Fruit fly (Drosophila melanogaster): ENCODE data around the gene CG34278.

Gene CG34278

DNA sequence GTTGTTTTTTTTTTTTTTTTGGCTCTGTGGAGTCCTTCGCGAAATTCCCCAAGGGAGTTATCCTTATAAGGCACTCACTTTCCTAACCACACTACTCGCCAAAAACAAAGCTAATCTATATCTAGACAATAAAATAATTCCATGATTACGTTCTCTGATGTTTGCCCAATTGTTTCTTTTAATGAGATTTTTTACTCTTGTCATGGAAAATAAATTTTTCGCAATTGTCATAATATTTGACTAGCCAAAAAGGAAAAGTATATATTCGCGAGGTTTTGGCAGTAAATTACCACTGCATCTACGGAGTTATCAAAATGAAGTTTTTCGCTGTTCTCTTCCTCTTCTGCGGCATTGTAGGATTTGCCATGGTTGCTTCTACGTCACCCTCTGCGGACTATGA, at the start of gene CG34278:
Gene CG34278 (plus strand): TSS at position 301 of the 400 bp plus-strand sequence.
- TF ChIP-seq noc (tag; optimal IDR thresholded peaks at IDR 0.05), result no peak

DNA sequence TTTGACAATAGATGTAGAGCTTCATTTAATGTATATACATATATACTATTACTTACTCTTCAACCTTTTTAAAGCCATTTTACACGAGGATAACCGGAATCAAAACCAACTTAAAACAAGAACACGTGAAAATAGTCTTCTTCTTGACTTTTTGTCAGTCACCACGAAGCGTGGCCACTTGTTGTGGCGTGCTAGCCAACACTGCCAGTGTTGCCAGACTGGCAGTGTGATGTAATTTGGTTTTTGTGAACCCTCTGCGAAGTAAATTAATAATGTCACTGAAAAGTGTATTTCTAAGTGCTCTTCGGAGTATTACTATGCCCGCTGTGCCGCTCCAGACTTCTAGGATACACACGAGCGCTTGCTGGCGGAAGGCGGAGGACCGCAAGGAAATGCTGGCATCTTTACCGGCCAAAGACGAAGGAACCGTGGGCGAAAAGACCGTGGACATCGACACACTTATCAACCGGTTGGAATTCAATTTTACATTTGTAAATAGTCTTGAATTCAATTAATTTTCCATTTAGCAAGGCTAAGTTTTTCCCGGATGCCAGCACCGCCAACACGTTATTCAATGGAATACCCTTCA, 47.6 kb upstream of the CG34278 start, which contains the start of the genes Ns1 and mRpS11:
Gene Ns1 (minus strand): TSS at position 150 of the 589 bp plus-strand sequence.
Gene mRpS11 (plus strand): TSS at position 207 of the 589 bp plus-strand sequence.
- peak; percentile 22 for TF ChIP-seq noc (tag; optimal IDR thresholded peaks at IDR 0.05)

DNA sequence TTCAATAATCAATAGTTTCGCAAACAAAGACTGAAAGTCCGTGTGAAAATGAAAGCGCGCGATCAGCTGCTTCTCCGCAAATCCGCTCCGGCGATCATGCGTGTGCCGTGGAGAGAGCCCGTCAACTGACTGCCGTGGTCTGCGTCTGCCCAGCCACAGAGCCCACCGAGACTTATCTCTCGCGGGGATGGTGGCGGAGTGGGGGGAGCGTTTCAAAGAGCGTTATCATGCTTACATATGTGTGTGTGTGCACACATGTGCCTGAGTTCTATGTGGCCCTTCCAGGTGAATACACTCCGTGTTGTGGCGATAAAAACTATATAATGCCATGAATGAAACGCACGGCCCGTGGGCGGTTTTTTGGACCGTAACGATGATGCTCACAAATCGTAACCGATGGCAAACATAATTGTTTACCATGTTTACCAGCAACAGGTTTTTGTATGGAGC, 42.3 kb upstream of the CG34278 start:
- TF ChIP-seq noc (tag; optimal IDR thresholded peaks at IDR 0.05), result no peak

DNA sequence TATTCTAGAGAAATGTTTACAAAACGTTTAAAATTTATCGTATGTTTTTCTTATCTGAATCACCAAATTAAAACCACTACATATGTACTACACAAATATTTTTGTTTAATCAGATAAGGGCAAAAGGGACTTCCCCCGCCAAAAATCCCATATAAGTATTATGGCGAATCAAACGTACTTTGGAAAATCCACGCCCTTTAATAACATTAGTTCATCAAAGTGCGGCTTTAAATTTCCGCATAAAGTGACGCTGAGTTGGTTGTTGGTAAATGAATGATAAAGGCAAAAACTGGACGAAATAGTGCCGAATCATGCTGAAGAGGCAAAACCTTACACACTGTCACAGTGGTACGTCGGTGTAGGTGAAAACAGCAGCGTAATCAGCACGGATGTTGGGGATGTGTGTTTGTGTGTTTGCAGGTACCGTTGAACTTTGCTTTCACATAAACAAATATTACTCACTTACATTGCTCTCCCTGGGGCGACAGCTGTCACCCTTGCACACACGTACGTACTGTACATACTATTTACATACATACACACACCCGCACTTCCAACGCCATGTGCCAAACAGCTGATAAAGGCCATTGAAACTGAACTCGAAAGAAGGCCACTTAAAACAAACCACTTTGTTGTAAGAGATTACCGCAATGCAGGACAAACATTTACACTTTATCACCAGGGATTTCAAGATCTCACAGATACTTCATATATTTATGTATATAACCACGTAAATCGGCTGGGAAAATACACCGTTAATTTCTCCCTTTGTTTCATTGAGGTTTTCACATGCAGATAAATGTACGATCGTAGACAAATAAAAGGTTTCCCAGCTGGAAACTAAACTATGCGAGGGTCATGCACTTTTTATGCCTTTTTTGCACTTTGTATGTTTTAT, 41.1 kb upstream of the CG34278 start:
- TF ChIP-seq noc (tag; optimal IDR thresholded peaks at IDR 0.05), result no peak

DNA sequence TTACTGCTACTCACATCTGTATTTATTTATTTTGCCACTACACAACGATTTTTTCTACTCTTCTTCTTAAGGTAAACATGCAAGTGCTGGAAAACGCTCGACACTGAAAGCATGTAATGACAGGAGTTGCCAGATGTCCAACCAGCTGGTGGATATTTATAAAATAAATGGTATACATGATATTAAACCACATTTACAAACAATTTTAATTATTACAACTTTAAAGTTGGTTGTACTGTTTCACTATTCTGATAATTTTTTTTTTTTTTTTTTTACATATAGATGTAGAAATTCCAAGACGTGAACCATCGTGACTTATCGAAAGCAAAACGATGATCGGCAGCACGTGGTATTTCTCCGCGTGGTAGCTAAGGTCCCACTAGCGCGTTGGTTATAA, 40.4 kb upstream of the CG34278 start, which contains the start of the genes Keap1 and kuk:
Gene Keap1 (minus strand): TSS at position 87 of the 397 bp plus-strand sequence.
Gene kuk (plus strand): TSS at position 386 of the 397 bp plus-strand sequence.
- TF ChIP-seq noc (tag; optimal IDR thresholded peaks at IDR 0.05), result peak; percentile 38

DNA sequence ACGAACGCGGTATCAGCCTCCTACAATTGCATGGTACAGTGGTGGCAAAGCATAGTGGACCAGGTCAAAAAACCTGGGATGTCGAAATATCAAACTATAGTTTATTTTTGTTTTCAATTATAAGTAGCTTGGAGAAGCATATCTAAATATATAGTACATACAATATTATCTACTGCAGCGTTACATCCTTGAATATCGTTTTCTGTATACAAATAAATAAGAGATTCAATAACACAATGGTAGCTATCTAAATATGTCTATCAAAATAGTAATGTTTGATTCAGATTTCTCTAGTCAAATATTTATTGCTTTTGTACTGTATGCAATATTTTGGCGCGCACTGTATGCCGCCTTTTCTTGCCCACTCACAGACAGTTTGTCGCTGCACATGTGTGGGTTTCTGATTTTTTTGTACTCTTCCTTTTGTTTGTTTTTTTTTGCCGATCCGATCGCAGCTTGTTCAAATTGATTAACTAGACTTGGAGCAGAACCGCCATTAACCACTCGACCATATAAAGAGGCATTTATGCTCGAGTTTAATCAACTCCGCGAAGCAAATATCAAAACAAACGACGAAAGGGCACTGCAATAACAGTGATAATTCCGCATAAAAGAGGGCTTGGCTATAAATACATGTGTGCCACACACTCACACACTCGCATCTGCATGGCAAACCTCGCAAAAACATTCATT, 39.5 kb upstream of the CG34278 start:
- no peak for TF ChIP-seq noc (tag; optimal IDR thresholded peaks at IDR 0.05)

DNA sequence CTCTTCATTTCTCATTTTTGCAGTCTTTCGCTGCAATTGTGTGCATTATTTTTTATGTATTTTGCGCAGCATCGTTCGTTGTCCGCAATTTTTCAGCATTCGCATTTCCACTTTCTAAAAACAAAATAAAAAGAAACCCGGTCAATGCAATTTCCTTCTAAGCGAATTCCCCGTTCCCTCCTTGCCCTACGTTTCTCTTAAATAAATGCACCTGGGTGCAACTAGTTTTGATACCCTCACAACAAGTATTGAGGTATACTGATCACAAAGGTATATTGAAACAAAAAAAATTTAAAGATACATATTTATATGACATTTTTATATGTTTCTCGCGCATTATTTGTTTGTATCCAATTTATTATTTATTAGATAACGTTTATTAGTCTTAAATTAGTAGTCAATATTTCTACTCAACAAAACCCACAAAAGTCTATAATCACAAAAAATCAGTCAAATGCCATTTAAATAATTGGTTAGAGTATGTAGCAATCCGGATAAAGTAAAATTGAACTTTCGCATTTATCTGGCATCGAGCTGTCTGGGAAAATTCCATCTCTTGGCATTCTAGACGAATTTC, 38.8 kb upstream of the CG34278 start:
- no peak for TF ChIP-seq noc (tag; optimal IDR thresholded peaks at IDR 0.05)

DNA sequence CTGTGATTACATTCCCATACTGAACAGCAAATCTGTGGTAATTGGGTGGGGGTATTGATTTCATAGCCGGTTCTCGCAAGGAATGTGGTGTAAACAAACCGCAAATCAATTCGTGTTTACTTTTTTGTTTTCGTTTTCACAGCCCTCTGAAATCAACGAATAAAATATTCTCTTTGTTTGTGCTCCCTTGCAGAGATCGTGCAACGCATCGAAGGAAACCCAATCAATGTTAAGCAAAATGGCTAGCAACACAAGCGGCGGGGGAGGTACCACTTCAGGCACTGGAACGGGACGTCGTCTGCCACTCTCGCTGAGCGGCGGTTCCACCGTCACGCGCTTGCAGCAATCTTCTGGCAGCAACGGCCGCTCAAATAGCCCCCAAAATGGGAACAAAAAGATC, 37.8 kb upstream of the CG34278 start:
- no peak for TF ChIP-seq noc (tag; optimal IDR thresholded peaks at IDR 0.05)

DNA sequence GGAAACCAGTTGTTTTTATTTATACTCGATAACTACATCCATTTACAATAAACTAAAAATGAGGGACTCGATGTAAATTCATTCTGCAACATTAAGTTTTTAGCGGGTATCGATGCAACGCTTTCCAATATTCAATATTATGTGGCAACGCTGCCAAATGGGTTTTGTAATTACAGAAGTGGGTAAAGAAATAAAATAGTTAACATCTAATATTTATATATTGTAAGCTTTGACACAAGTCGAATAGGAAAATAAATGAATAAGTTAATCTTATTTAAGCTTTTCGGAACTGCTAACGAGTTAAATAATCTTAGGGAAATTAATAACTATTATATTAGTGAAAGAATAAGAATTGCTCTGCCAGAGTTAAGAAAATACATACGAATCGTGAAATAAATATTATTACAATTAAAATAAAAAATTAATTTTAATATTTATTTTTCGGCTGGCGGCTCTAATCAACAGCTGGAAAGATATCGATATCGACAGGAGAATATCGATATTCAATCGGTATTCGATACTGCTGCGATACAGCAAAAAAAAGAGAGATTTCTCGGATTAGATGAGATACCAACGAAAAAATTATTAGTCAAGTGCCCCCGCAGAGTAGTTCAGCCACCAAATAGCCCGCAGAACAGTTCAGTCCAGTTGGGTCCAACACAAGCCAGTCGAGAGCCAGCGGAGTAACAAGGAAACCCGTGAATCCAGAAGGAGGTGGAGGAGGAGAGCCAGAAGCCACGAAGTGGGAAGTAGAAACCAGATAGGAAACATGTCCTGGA, 35.0 kb upstream of the CG34278 start, which contains the start of gene GckIII:
Gene GckIII (plus strand): TSS at position 485 of the 779 bp plus-strand sequence.
- TF ChIP-seq noc (tag; optimal IDR thresholded peaks at IDR 0.05), result no peak

DNA sequence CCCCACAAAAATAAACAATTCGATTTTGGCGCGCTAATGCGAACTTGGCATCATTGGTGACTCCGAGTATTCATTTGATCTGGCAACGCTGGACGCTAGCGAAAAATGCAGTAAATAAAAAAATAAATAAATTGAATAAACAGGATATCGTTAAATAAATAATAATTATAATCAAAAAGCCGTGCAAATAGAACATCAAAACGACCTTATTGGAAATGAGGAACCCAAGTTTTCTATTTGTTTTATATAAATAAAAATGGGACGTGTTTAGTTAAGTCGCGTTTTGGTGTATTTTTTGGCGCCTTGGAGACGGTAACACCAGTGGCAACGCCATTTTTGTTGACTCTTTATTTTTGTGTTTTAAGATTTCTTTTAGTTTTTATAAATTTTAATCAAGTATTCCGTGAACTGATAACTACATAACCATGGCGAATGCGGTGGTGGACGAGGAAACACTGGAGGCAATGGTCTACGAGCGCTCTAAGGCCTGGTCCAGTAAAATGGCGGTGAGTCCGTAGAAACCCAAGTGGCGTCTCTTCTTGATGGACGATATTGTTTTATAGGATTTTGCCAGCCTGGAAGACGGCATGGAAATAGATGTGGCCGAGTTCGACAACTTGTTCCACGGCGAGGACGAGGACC, 32.2 kb upstream of the CG34278 start, which contains the start of gene cal1:
Gene cal1 (plus strand): TSS at position 304 of the 642 bp plus-strand sequence.
- TF ChIP-seq noc (tag; optimal IDR thresholded peaks at IDR 0.05), result no peak

DNA sequence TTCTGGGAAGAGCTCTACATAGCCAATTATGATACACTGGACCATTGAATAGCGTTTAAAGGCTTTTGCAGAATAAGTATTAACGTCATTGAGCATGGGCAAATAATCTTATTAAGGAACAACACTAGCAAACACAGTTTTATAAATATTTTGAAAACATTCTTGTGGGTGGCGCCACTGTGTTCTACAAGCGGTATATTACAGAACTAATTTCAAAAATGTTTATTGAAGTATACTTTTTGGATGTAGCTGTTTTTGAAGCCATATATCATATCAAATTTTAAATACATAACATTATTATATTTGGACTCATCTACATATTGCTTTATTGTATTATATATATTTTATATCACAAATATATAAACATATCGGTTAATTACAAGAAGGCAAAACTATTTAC, 11.4 kb upstream of the CG34278 start:
- TF ChIP-seq noc (tag; optimal IDR thresholded peaks at IDR 0.05), result no peak

DNA sequence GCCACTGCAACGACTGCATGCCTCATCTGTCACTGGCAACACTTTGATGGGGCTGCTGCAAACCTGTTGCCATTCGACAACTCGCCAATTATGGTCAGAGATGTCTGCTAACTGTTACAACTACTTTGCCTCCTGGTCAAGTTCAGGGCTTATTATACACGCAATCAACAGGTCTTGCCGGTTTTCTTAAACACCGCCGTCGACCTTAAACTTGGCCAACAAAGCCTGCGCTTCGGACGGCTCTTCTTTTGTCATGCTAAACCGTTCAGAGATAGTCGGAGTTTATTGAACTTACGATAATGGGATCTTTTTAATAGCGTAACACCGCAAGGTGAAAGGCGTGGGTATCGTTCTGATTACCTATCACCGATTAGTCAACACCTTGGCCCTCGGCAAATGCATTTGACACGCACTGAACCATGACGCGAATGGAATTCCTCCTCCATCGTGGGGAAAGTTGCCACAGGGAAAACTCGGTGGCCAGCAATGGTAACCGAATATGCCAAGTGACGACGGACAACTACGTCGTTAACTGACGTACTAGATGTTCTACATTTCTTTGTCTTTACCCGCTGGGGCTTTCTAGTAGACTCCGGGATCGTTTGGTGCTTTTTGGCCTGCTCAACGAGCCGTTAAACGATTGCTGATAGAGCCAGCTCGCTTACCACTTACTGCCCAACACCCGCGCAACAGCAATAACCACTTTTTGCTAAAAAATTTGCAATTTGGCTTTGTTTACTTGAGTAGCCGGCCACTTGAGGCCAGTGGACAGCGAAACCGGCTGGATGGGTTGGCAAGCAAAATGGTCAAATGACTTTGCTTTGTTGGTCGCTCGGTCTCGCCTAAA, 9.2 kb upstream of the CG34278 start:
- no peak for TF ChIP-seq noc (tag; optimal IDR thresholded peaks at IDR 0.05)

DNA sequence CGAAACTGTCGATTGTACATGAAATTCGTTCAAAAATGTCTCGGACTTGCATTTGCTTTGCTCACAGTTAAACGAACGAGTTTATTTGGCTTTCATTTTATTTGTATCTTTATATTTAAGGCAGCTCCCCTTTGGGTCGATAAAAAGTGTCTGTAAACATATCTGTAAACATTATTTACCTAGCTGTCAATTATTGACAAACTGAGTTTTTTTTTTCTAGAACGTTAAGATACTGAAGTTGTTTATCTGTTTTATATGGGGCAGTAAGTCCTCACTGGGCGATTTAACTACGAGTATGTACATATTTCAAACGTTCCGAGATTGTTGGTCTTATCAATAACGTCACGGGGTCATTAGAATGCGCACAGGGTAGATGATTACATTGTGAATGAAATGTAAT, 4.6 kb upstream of the CG34278 start:
- no peak for TF ChIP-seq noc (tag; optimal IDR thresholded peaks at IDR 0.05)

Data from whole organism, larva.